Fruit fly (Drosophila melanogaster) whole organism, wandering third instar larva: ENCODE measurements around the gene CG14893.

Source experiments
- CG32264 ChIP-seq: fragments of 200-800 bp; sonication (Bioruptor generic); optimal IDR thresholded peaks from 2 replicates; lab custom pipeline; 2016; ENCODE audit warnings: missing biosample characterization, missing genetic modification characterization
- CrebA ChIP-seq: fragments of 200-800 bp; sonication (Bioruptor generic); optimal IDR thresholded peaks from 2 replicates; lab custom pipeline; 2016; ENCODE audit warnings: missing biosample characterization, mild to moderate bottlenecking, missing genetic modification characterization, borderline replicate concordance
- Dfd ChIP-seq: fragments of >200 bp; optimal IDR thresholded peaks from 2 replicates; lab custom pipeline; 2017; ENCODE audit warnings: missing biosample characterization, missing genetic modification characterization
- Dif ChIP-seq: fragments of 200-275, 200-300 bp; sonication (Bioruptor generic); optimal IDR thresholded peaks from 2 replicates; lab custom pipeline; 2018; ENCODE audit warnings: missing biosample characterization, missing genetic modification characterization; ENCODE audit not compliant: partially characterized antibody
- GATAd ChIP-seq: sonication (Bioruptor generic); optimal IDR thresholded peaks from 2 replicates; lab custom pipeline; 2016; ENCODE audit warnings: missing biosample characterization, missing genetic modification characterization
- HLH106 ChIP-seq: fragments of 200-800 bp; optimal IDR thresholded peaks from 3 replicates; lab custom pipeline; 2019; ENCODE audit warnings: missing biosample characterization, mild to moderate bottlenecking, missing genetic modification characterization, moderate library complexity
- Hr78 ChIP-seq: fragments of >200 bp; optimal IDR thresholded peaks from 2 replicates; lab custom pipeline; 2017; ENCODE audit warnings: missing biosample characterization, missing genetic modification characterization
- Hr83 ChIP-seq: fragments of 200-300 bp; sonication (Bioruptor generic); optimal IDR thresholded peaks from 2 replicates; lab custom pipeline; 2016; ENCODE audit warnings: missing biosample characterization, mild to moderate bottlenecking, missing genetic modification characterization, moderate library complexity; ENCODE audit not compliant: poor library complexity, severe bottlenecking
- Jra ChIP-seq: sonication (Bioruptor generic); optimal IDR thresholded peaks from 2 replicates; lab custom pipeline; 2016; ENCODE audit warnings: missing biosample characterization, missing genetic modification characterization
- Mio ChIP-seq: sonication (Bioruptor generic); optimal IDR thresholded peaks from 2 replicates; lab custom pipeline; 2016; ENCODE audit warnings: missing biosample characterization, missing genetic modification characterization
- Myc ChIP-seq: fragments of >200 bp; optimal IDR thresholded peaks from 2 replicates; lab custom pipeline; 2017
- N ChIP-seq: fragments of >200 bp; optimal IDR thresholded peaks from 2 replicates; lab custom pipeline; 2018; ENCODE audit warnings: missing biosample characterization, missing external identifiers, missing genetic modification characterization
- OdsH ChIP-seq: fragments of 200-800 bp; sonication (Bioruptor generic); optimal IDR thresholded peaks from 2 replicates; lab custom pipeline; 2016; ENCODE audit warnings: missing biosample characterization, mild to moderate bottlenecking, missing genetic modification characterization
- Sp1 ChIP-seq: fragments of 200-800 bp; sonication (Bioruptor generic); optimal IDR thresholded peaks from 3 replicates; lab custom pipeline; 2019; ENCODE audit warnings: missing biosample characterization, mild to moderate bottlenecking, missing genetic modification characterization, moderate library complexity
- br ChIP-seq: fragments of 200-800 bp; sonication (Bioruptor generic); optimal IDR thresholded peaks from 2 replicates; lab custom pipeline; 2016; ENCODE audit warnings: missing biosample characterization, missing genetic modification characterization
- brk ChIP-seq: fragments of 200-800 bp; sonication (Bioruptor generic); optimal IDR thresholded peaks from 2 replicates; lab custom pipeline; 2016; ENCODE audit warnings: missing biosample characterization, mild to moderate bottlenecking, missing genetic modification characterization
- dl ChIP-seq, 2 experiments: fragments of 175-275, 200-275 bp in 1 of 2; fragments of 200-275 bp in 1 of 2; sonication (Bioruptor generic); optimal IDR thresholded peaks; lab custom pipeline; 2018; ENCODE audit warnings: mild to moderate bottlenecking in 2 of 2, missing biosample characterization in 2 of 2, missing genetic modification characterization in 2 of 2, moderate library complexity in 2 of 2; ENCODE audit not compliant: partially characterized antibody in 2 of 2, insufficient read depth in 1 of 2
- dmrt93B ChIP-seq: fragments of 200-800 bp; sonication (Bioruptor generic); optimal IDR thresholded peaks from 2 replicates; lab custom pipeline; 2018; ENCODE audit warnings: missing biosample characterization, mild to moderate bottlenecking, missing genetic modification characterization
- dsf ChIP-seq: sonication (Bioruptor generic); optimal IDR thresholded peaks from 2 replicates; lab custom pipeline; 2016; ENCODE audit warnings: missing biosample characterization, missing genetic modification characterization, borderline replicate concordance
- ey ChIP-seq: fragments of 200-800 bp; sonication (Bioruptor generic); optimal IDR thresholded peaks from 2 replicates; lab custom pipeline; 2016; ENCODE audit warnings: missing biosample characterization, missing genetic modification characterization
- foxo ChIP-seq, 2 experiments: fragments of 200-800 bp; sonication (Bioruptor generic); optimal IDR thresholded peaks; 2 replicates in 1 of 2; 3 replicates in 1 of 2; lab custom pipeline; 2016 to 2017; ENCODE audit warnings: missing biosample characterization in 2 of 2, missing genetic modification characterization in 2 of 2
- fru ChIP-seq: fragments of 200-800 bp; sonication (Bioruptor generic); optimal IDR thresholded peaks from 3 replicates; lab custom pipeline; 2016; ENCODE audit warnings: missing biosample characterization, mild to moderate bottlenecking, missing genetic modification characterization
- h ChIP-seq: fragments of 200-800 bp; sonication (Bioruptor generic); optimal IDR thresholded peaks from 3 replicates; lab custom pipeline; 2016; ENCODE audit warnings: missing biosample characterization, mild to moderate bottlenecking, missing genetic modification characterization
- lola ChIP-seq: fragments of >200 bp; optimal IDR thresholded peaks from 2 replicates; lab custom pipeline; 2017; ENCODE audit warnings: missing biosample characterization, missing genetic modification characterization
- pan ChIP-seq: fragments of >200 bp; optimal IDR thresholded peaks from 2 replicates; lab custom pipeline; 2017
- psq ChIP-seq: fragments of 200-800 bp; sonication (Bioruptor generic); optimal IDR thresholded peaks from 3 replicates; lab custom pipeline; 2017; ENCODE audit warnings: missing biosample characterization, mild to moderate bottlenecking, missing genetic modification characterization, moderate library complexity
- sage ChIP-seq: fragments of 200-800 bp; sonication (Bioruptor generic); optimal IDR thresholded peaks from 2 replicates; lab custom pipeline; 2016; ENCODE audit warnings: missing biosample characterization, mild to moderate bottlenecking, missing genetic modification characterization
- sv ChIP-seq: fragments of 200-800 bp; sonication (Bioruptor generic); optimal IDR thresholded peaks from 3 replicates; lab custom pipeline; 2016; ENCODE audit warnings: missing biosample characterization, missing genetic modification characterization
- tai ChIP-seq: sonication (Bioruptor generic); optimal IDR thresholded peaks from 2 replicates; lab custom pipeline; 2016; ENCODE audit warnings: missing biosample characterization, missing genetic modification characterization
- usp ChIP-seq: fragments of >200 bp; optimal IDR thresholded peaks from 2 replicates; lab custom pipeline; 2017; ENCODE audit warnings: missing biosample characterization, missing genetic modification characterization

Gene CG14893

dm6 chr3R:16655494-16656493, 35.2 kb downstream of the CG14893 start, which contains the start of gene modSP (continued):
- no peak for TF ChIP-seq sv (GFP tag; lab: Kevin White, UChicago)
- TF ChIP-seq Hr83 (GFP tag; lab: Kevin White, UChicago) = no peak
- peak; percentile 41 for TF ChIP-seq ey
- TF ChIP-seq Sp1 = peak; percentile 13
- TF ChIP-seq GATAd (GFP tag; lab: Kevin White, UChicago) = no peak
- no peak for TF ChIP-seq brk (GFP tag; lab: Kevin White, UChicago)
- TF ChIP-seq, all 38 proteins: peak for 11

dm6 chr3R:16661693-16662092, 41.1 kb downstream of the CG14893 start:
- no peak for TF ChIP-seq Jra
- TF ChIP-seq dmrt93B (GFP tag; lab: Kevin White, UChicago) = no peak
- TF ChIP-seq Sp1 = no peak
- no peak for TF ChIP-seq br (GFP tag; lab: Kevin White, UChicago)
- no peak for TF ChIP-seq Hr78 (GFP tag; lab: Kevin White, UChicago)
- no peak for TF ChIP-seq HLH106 (tag; lab: Kevin White, UChicago)
- no peak for TF ChIP-seq CG32264 (GFP tag; lab: Kevin White, UChicago)
- no peak for TF ChIP-seq psq (GFP tag; lab: Kevin White, UChicago)
- no peak for TF ChIP-seq dsf
- TF ChIP-seq h (GFP tag; lab: Kevin White, UChicago) = no peak
- no peak for TF ChIP-seq sage (GFP tag; lab: Kevin White, UChicago)
- no peak for TF ChIP-seq fru (GFP tag; lab: Kevin White, UChicago)
- TF ChIP-seq Dfd = no peak
- TF ChIP-seq ey = no peak
- no peak for TF ChIP-seq Mio (GFP tag; lab: Kevin White, UChicago)
- TF ChIP-seq usp (GFP tag; lab: Kevin White, UChicago) = no peak
- TF ChIP-seq Myc = no peak
- TF ChIP-seq N (GFP tag; lab: Kevin White, UChicago) = no peak
- TF ChIP-seq dl (GFP tag; optimal IDR thresholded peaks at IDR 0.05; lab: Kevin White, UChicago; ENCODE audit: insufficient read depth in 1 of 2, partially characterized antibody in 2 of 2) = no peak

- no peak for TF ChIP-seq N (GFP tag; lab: Kevin White, UChicago)
- TF ChIP-seq lola (GFP tag; lab: Kevin White, UChicago) = no peak
- no peak for TF ChIP-seq Dif (GFP tag; lab: Kevin White, UChicago)
- no peak for TF ChIP-seq Mio (GFP tag; lab: Kevin White, UChicago)
- no peak for TF ChIP-seq usp (GFP tag; lab: Kevin White, UChicago)
- no peak for TF ChIP-seq br (GFP tag; lab: Kevin White, UChicago)
- no peak for TF ChIP-seq h (GFP tag; lab: Kevin White, UChicago)
- TF ChIP-seq tai = no peak
- TF ChIP-seq dsf = no peak
- no peak for TF ChIP-seq CrebA
- no peak for TF ChIP-seq GATAd (GFP tag; lab: Kevin White, UChicago)
- TF ChIP-seq pan = no peak
- no peak for TF ChIP-seq foxo (GFP tag; optimal IDR thresholded peaks at IDR 0.05; lab: Kevin White, UChicago)
- no peak for TF ChIP-seq dl (GFP tag; optimal IDR thresholded peaks at IDR 0.05; lab: Kevin White, UChicago; ENCODE audit: insufficient read depth in 1 of 2, partially characterized antibody in 2 of 2)
- no peak for TF ChIP-seq Hr83 (GFP tag; lab: Kevin White, UChicago)
- no peak for TF ChIP-seq psq (GFP tag; lab: Kevin White, UChicago)
- no peak for TF ChIP-seq sv (GFP tag; lab: Kevin White, UChicago)
- no peak for TF ChIP-seq OdsH (GFP tag; lab: Kevin White, UChicago)
- TF ChIP-seq, all 38 proteins: peak for 0
Measured at dm6 chr3R:16664144-16664825, 43.7 kb downstream of the CG14893 start.
